Worm (Caenorhabditis elegans) whole organism, L3 larva: ENCODE data around the gene F59B1.10.

Experiments
- R02D3.7 ChIP-seq: fragments of 150-350 bp; optimal IDR thresholded peaks from 2 replicates; lab custom pipeline; 2014; ENCODE audit warnings: missing biosample characterization, missing genetic modification characterization
- aly-2 ChIP-seq: fragments of 150-350 bp; optimal IDR thresholded peaks from 2 replicates; lab custom pipeline; 2014; ENCODE audit warnings: missing biosample characterization, missing genetic modification characterization
- ama-1 ChIP-seq: fragments of 150-350 bp; optimal IDR thresholded peaks from 2 replicates; lab custom pipeline; 2018
- ceh-16 ChIP-seq: sonication (generic microtip); optimal IDR thresholded peaks from 2 replicates; lab custom pipeline; 2017; ENCODE audit warnings: missing biosample characterization, missing genetic modification characterization
- ceh-28 ChIP-seq: fragments of 150-350 bp; optimal IDR thresholded peaks from 2 replicates; lab custom pipeline; 2014; ENCODE audit warnings: missing biosample characterization, missing genetic modification reagents, missing genetic modification characterization
- ceh-82 ChIP-seq: fragments of 150-350 bp; optimal IDR thresholded peaks from 2 replicates; lab custom pipeline; 2014; ENCODE audit warnings: missing biosample characterization, missing genetic modification characterization
- ceh-9 ChIP-seq: sonication (generic microtip); optimal IDR thresholded peaks from 2 replicates; lab custom pipeline; 2018; ENCODE audit warnings: missing biosample characterization, missing genetic modification characterization
- daf-12 ChIP-seq: fragments of 150-350 bp; optimal IDR thresholded peaks from 2 replicates; lab custom pipeline; 2014; ENCODE audit warnings: missing biosample characterization, missing genetic modification reagents, missing genetic modification characterization
- egl-27 ChIP-seq: sonication (generic microtip); optimal IDR thresholded peaks from 4 replicates; lab custom pipeline; 2017; ENCODE audit warnings: missing biosample characterization, missing genetic modification reagents, missing genetic modification characterization
- egl-5 ChIP-seq: fragments of 150-350 bp; optimal IDR thresholded peaks from 2 replicates; lab custom pipeline; 2017; ENCODE audit warnings: missing biosample characterization, missing genetic modification reagents, missing genetic modification characterization, inconsistent platforms
- elt-1 ChIP-seq: fragments of 150-350 bp; optimal IDR thresholded peaks from 2 replicates; lab custom pipeline; 2014; ENCODE audit warnings: missing biosample characterization, missing genetic modification characterization
- elt-2 ChIP-seq: sonication (generic microtip); optimal IDR thresholded peaks from 2 replicates; lab custom pipeline; 2016; ENCODE audit warnings: missing genetic modification reagents, mild to moderate bottlenecking, missing genetic modification characterization, missing compliant biosample characterization
- elt-3 ChIP-seq, 3 experiments: fragments of 150-350 bp in 1 of 3; sonication (generic microtip) in 2 of 3; optimal IDR thresholded peaks; 2 replicates in 2 of 3; 4 replicates in 1 of 3; lab custom pipeline; 2014 to 2017; ENCODE audit warnings: missing biosample characterization in 3 of 3, missing genetic modification characterization in 3 of 3
- eor-1 ChIP-seq, 2 experiments: fragments of 150-350 bp; optimal IDR thresholded peaks; 2 replicates each; lab custom pipeline; 2014 to 2018; ENCODE audit warnings: missing biosample characterization in 2 of 2, missing genetic modification characterization in 2 of 2
- fkh-10 ChIP-seq: sonication (generic microtip); optimal IDR thresholded peaks from 2 replicates; lab custom pipeline; 2017; ENCODE audit warnings: missing biosample characterization, missing genetic modification reagents, missing genetic modification characterization
- fkh-2 ChIP-seq: fragments of 150-350 bp; optimal IDR thresholded peaks from 2 replicates; lab custom pipeline; 2014; ENCODE audit warnings: missing biosample characterization, missing genetic modification reagents, missing genetic modification characterization
- fos-1 ChIP-seq: fragments of 150-350 bp; optimal IDR thresholded peaks from 2 replicates; lab custom pipeline; 2014; ENCODE audit warnings: missing biosample characterization, missing genetic modification characterization
- hmg-11 ChIP-seq: sonication (generic microtip); optimal IDR thresholded peaks from 2 replicates; lab custom pipeline; 2016; ENCODE audit warnings: missing genetic modification characterization, missing compliant biosample characterization
- jun-1 ChIP-seq: fragments of 150-350 bp; optimal IDR thresholded peaks from 2 replicates; lab custom pipeline; 2014; ENCODE audit warnings: missing biosample characterization, missing genetic modification reagents, missing genetic modification characterization
- lin-39 ChIP-seq: fragments of 150-350 bp; optimal IDR thresholded peaks from 2 replicates; lab custom pipeline; 2018; ENCODE audit warnings: missing biosample characterization, missing genetic modification reagents, missing genetic modification characterization
- lsy-12 ChIP-seq: sonication (generic microtip); optimal IDR thresholded peaks from 2 replicates; lab custom pipeline; 2016; ENCODE audit warnings: mild to moderate bottlenecking, missing genetic modification characterization, missing compliant biosample characterization
- mdl-1 ChIP-seq: fragments of 150-350 bp; optimal IDR thresholded peaks from 2 replicates; lab custom pipeline; 2014; ENCODE audit warnings: missing biosample characterization, missing genetic modification characterization
- mml-1 ChIP-seq: fragments of 150-350 bp; sonication (generic microtip); optimal IDR thresholded peaks from 3 replicates; lab custom pipeline; 2014; ENCODE audit warnings: missing biosample characterization, missing genetic modification characterization
- nfya-1 ChIP-seq: sonication (generic microtip); optimal IDR thresholded peaks from 2 replicates; lab custom pipeline; 2017; ENCODE audit warnings: missing genetic modification characterization, mild to moderate bottlenecking, missing compliant biosample characterization, antibody characterized with exemption, moderate library complexity; ENCODE audit not compliant: insufficient read depth
- nhr-12 ChIP-seq: fragments of 150-350 bp; optimal IDR thresholded peaks from 2 replicates; lab custom pipeline; 2014; ENCODE audit warnings: missing biosample characterization, missing genetic modification characterization
- nhr-23 ChIP-seq: fragments of 150-350 bp; optimal IDR thresholded peaks from 2 replicates; lab custom pipeline; 2014; ENCODE audit warnings: missing biosample characterization, missing genetic modification reagents, missing genetic modification characterization
- nhr-237 ChIP-seq: fragments of 150-350 bp; optimal IDR thresholded peaks from 2 replicates; lab custom pipeline; 2014; ENCODE audit warnings: missing biosample characterization, missing genetic modification characterization
- nhr-25 ChIP-seq: sonication (generic microtip); optimal IDR thresholded peaks from 2 replicates; lab custom pipeline; 2017; ENCODE audit warnings: missing biosample characterization, missing genetic modification characterization
- nhr-28 ChIP-seq: fragments of 150-350 bp; optimal IDR thresholded peaks from 2 replicates; lab custom pipeline; 2014; ENCODE audit warnings: missing biosample characterization, missing genetic modification characterization
- nhr-43 ChIP-seq: sonication (generic microtip); optimal IDR thresholded peaks from 2 replicates; lab custom pipeline; 2016; ENCODE audit warnings: mild to moderate bottlenecking, missing genetic modification characterization, missing compliant biosample characterization; ENCODE audit not compliant: poor library complexity, severe bottlenecking
- nhr-67 ChIP-seq: fragments of 150-350 bp; optimal IDR thresholded peaks from 2 replicates; lab custom pipeline; 2014; ENCODE audit warnings: missing biosample characterization, missing genetic modification characterization
- nhr-76 ChIP-seq: fragments of 150-350 bp; sonication (generic microtip); optimal IDR thresholded peaks from 5 replicates; lab custom pipeline; 2014; ENCODE audit warnings: missing biosample characterization, missing genetic modification characterization
- nhr-77 ChIP-seq: fragments of 150-350 bp; optimal IDR thresholded peaks from 2 replicates; lab custom pipeline; 2014; ENCODE audit warnings: missing biosample characterization, missing genetic modification characterization
- pha-4 ChIP-seq: fragments of 150-350 bp; optimal IDR thresholded peaks from 2 replicates; lab custom pipeline; 2014; ENCODE audit warnings: missing biosample characterization, missing genetic modification reagents, missing genetic modification characterization
- pqm-1 ChIP-seq: fragments of 150-350 bp; optimal IDR thresholded peaks from 2 replicates; lab custom pipeline; 2017; ENCODE audit warnings: missing biosample characterization, missing genetic modification characterization, inconsistent platforms
- snpc-4 ChIP-seq: fragments of 150-350 bp; optimal IDR thresholded peaks from 2 replicates; lab custom pipeline; 2014; ENCODE audit warnings: missing biosample characterization, missing genetic modification characterization
- tbx-2 ChIP-seq: sonication (generic microtip); optimal IDR thresholded peaks from 2 replicates; lab custom pipeline; 2016; ENCODE audit warnings: mild to moderate bottlenecking, missing genetic modification characterization, missing compliant biosample characterization
- unc-62 ChIP-seq: fragments of 150-350 bp; sonication (generic microtip); optimal IDR thresholded peaks from 4 replicates; lab custom pipeline; 2014; ENCODE audit warnings: missing biosample characterization, missing genetic modification reagents, missing genetic modification characterization
- ztf-11 ChIP-seq: fragments of 150-350 bp; optimal IDR thresholded peaks from 2 replicates; lab custom pipeline; 2014; ENCODE audit warnings: missing biosample characterization, missing genetic modification characterization
- ztf-4 ChIP-seq: fragments of 150-350 bp; optimal IDR thresholded peaks from 2 replicates; lab custom pipeline; 2014; ENCODE audit warnings: missing biosample characterization, missing genetic modification characterization

F59B1.10 gene

ce11 chrV:3649473-3649872, 1.7 kb upstream of the F59B1.10 start, which contains the start of gene str-114:
str-114 (plus strand) TSS chrV:3649773.
- no peak for TF ChIP-seq tbx-2 (tag; lab: Kevin White, UChicago)
- no peak for TF ChIP-seq pha-4 (tag; lab: Kevin White, UChicago)
- no peak for TF ChIP-seq ztf-4
- no peak for TF ChIP-seq hmg-11 (tag; lab: Kevin White, UChicago)
- no peak for TF ChIP-seq snpc-4 (tag; lab: Kevin White, UChicago)
- no peak for TF ChIP-seq nhr-67

ce11 chrV:3644193-3644693, 3.5 kb downstream of the F59B1.10 start, which contains the start of gene F59B1.8:
F59B1.8 (minus strand) TSS chrV:3644243.
- peak; percentile 84 for TF ChIP-seq pqm-1
- peak; percentile 30 for TF ChIP-seq nhr-77 (tag; lab: Kevin White, UChicago)
- TF ChIP-seq nhr-25 (tag; lab: Kevin White, UChicago): peak; percentile 11
- peak; percentile 66 for TF ChIP-seq jun-1 (tag; lab: Kevin White, UChicago)
- no peak for TF ChIP-seq elt-3 (tag; optimal IDR thresholded peaks at IDR 0.05; lab: Kevin White, UChicago)
- TF ChIP-seq elt-2 (tag; lab: Kevin White, UChicago): peak; percentile 90
- peak; percentile 55 for TF ChIP-seq nhr-23 (tag; lab: Kevin White, UChicago)
- no peak for TF ChIP-seq tbx-2 (tag; lab: Kevin White, UChicago)
- TF ChIP-seq pha-4 (tag; lab: Kevin White, UChicago): peak; percentile 91
- TF ChIP-seq lsy-12 (tag; lab: Kevin White, UChicago): no peak

- TF ChIP-seq ztf-11 (tag; lab: Kevin White, UChicago) (no peak), nhr-77 (tag; lab: Kevin White, UChicago) (no peak), nhr-43 (tag; lab: Kevin White, UChicago) (no peak), snpc-4 (tag; lab: Kevin White, UChicago) (no peak), elt-3 (tag; optimal IDR thresholded peaks at IDR 0.05; lab: Kevin White, UChicago) (no peak), ceh-82 (no peak), mdl-1 (tag; lab: Kevin White, UChicago) (no peak)
These were observed 7.9 kb downstream of the F59B1.10 start for ce11 chrV:3639873-3640272.

ce11 chrV:3637086-3637485, 10.7 kb downstream of the F59B1.10 start, which contains the start of gene srx-41:
srx-41 (minus strand) TSS chrV:3637186.
- TF ChIP-seq egl-27 (tag; lab: Kevin White, UChicago) (no peak), nhr-12 (no peak)

- no peak for TF ChIP-seq lin-39 (tag; lab: Kevin White, UChicago)
- TF ChIP-seq nhr-12: no peak
- no peak for TF ChIP-seq aly-2 (tag; lab: Kevin White, UChicago)
- TF ChIP-seq elt-3 (tag; optimal IDR thresholded peaks at IDR 0.05; lab: Kevin White, UChicago): no peak
- no peak for TF ChIP-seq eor-1 (tag; optimal IDR thresholded peaks at IDR 0.05; lab: Kevin White, UChicago)
- TF ChIP-seq pha-4 (tag; lab: Kevin White, UChicago): peak; percentile 80
- TF ChIP-seq fos-1: peak; percentile 11
- no peak for TF ChIP-seq mdl-1 (tag; lab: Kevin White, UChicago)
- TF ChIP-seq daf-12 (tag; lab: Kevin White, UChicago): no peak
- TF ChIP-seq nhr-237: no peak
- no peak for TF ChIP-seq fkh-10 (GFP tag; lab: Kevin White, UChicago)
- no peak for TF ChIP-seq nhr-77 (tag; lab: Kevin White, UChicago)
- no peak for TF ChIP-seq elt-1 (tag; lab: Kevin White, UChicago)
- TF ChIP-seq pqm-1: peak; percentile 87
- TF ChIP-seq snpc-4 (tag; lab: Kevin White, UChicago): no peak
- TF ChIP-seq nhr-43 (tag; lab: Kevin White, UChicago): no peak
- TF ChIP-seq tbx-2 (tag; lab: Kevin White, UChicago): no peak
- no peak for TF ChIP-seq egl-27 (tag; lab: Kevin White, UChicago)
- TF ChIP-seq nhr-23 (tag; lab: Kevin White, UChicago): no peak
- TF ChIP-seq elt-2 (tag; lab: Kevin White, UChicago): peak; percentile 96
- no peak for TF ChIP-seq R02D3.7 (tag; lab: Kevin White, UChicago)
- TF ChIP-seq nhr-76 (tag; lab: Kevin White, UChicago): no peak
- TF ChIP-seq fkh-2 (tag; lab: Kevin White, UChicago): no peak
- no peak for TF ChIP-seq ceh-9 (tag; lab: Kevin White, UChicago)
- TF ChIP-seq ztf-4: no peak
- no peak for TF ChIP-seq mml-1 (tag; lab: Kevin White, UChicago)
- TF ChIP-seq nhr-28 (tag; lab: Kevin White, UChicago): no peak
- TF ChIP-seq jun-1 (tag; lab: Kevin White, UChicago): peak; percentile 50
- peak; percentile 27 for TF ChIP-seq nfya-1 (tag; lab: Kevin White, UChicago)
- no peak for TF ChIP-seq egl-5
- TF ChIP-seq lsy-12 (tag; lab: Kevin White, UChicago): no peak
- TF ChIP-seq nhr-25 (tag; lab: Kevin White, UChicago): no peak
- TF ChIP-seq ama-1 (lab: Kevin White, UChicago): no peak
- TF ChIP-seq ceh-82: no peak
- peak; percentile 61 for TF ChIP-seq ceh-28
- TF ChIP-seq ceh-16: no peak
- TF ChIP-seq unc-62: no peak
These were observed 13.3 kb downstream of the F59B1.10 start for ce11 chrV:3634293-3635016.
